Worm (Caenorhabditis elegans): ENCODE data around the gene F22D3.4.

DNA sequence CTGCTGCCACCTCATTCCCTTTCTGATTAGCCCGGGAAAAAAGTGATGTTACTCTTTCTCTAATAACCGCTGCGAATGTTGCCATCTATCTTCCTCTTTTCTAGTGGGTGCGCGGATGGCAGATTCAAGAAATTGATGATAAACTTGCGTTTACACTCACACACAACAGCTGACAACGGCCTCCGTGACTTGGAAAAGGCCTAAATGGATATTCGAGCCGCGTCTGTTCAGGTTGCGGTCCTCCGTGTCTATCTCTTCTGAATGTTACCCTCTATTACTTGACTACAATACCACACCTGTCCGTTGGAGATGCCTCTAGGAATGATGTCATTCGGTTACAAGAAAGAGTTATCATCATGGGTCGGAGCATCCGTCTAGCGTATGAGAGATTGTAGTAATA is 9.1 kb upstream of the F22D3.4 start:
- TF ChIP-seq lin-39 (tag; optimal IDR thresholded peaks at IDR 0.05) (no peak), ceh-82 (tag; optimal IDR thresholded peaks at IDR 0.05) (no peak), mdl-1 (tag; optimal IDR thresholded peaks at IDR 0.05) (no peak), nhr-12 (tag; optimal IDR thresholded peaks at IDR 0.05) (no peak), nhr-237 (tag; optimal IDR thresholded peaks at IDR 0.05) (no peak), ZK546.5 (tag; optimal IDR thresholded peaks at IDR 0.05) (no peak), elt-1 (tag; optimal IDR thresholded peaks at IDR 0.05) (no peak), ama-1 (optimal IDR thresholded peaks at IDR 0.05) (no peak), unc-62 (GFP tag; optimal IDR thresholded peaks at IDR 0.05) (no peak), skn-1 (tag; optimal IDR thresholded peaks at IDR 0.05) (no peak), egl-27 (tag; optimal IDR thresholded peaks at IDR 0.05) (no peak), ceh-9 (tag; optimal IDR thresholded peaks at IDR 0.05) (no peak)

Measured in whole organism, L3 larva.